Worm (Caenorhabditis elegans): ENCODE data around the gene T02H6.9.

Gene T02H6.9

ce11 chrII:651324-651723, 27.4 kb upstream of the T02H6.9 start:
- TF ChIP-seq unc-55 (GFP tag; optimal IDR thresholded peaks at IDR 0.05) (no peak), F13H6.1 (tag; optimal IDR thresholded peaks at IDR 0.05) (no peak), blmp-1 (tag; optimal IDR thresholded peaks at IDR 0.05; ENCODE audit: insufficient read depth) (no peak), C34F6.9 (tag; optimal IDR thresholded peaks at IDR 0.05) (no peak), sma-3 (GFP tag; optimal IDR thresholded peaks at IDR 0.05) (no peak), peb-1 (tag; optimal IDR thresholded peaks at IDR 0.05) (no peak), sma-9 (GFP tag; optimal IDR thresholded peaks at IDR 0.05) (no peak), sma-9 (tag; optimal IDR thresholded peaks at IDR 0.05) (no peak), ztf-11 (tag; optimal IDR thresholded peaks at IDR 0.05) (no peak), R02D3.7 (tag; optimal IDR thresholded peaks at IDR 0.05) (no peak), skn-1 (tag; optimal IDR thresholded peaks at IDR 0.05) (no peak), ama-1 (optimal IDR thresholded peaks at IDR 0.05) (no peak), snpc-4 (tag; optimal IDR thresholded peaks at IDR 0.05) (no peak), unc-39 (tag; optimal IDR thresholded peaks at IDR 0.05) (no peak)

DNA sequence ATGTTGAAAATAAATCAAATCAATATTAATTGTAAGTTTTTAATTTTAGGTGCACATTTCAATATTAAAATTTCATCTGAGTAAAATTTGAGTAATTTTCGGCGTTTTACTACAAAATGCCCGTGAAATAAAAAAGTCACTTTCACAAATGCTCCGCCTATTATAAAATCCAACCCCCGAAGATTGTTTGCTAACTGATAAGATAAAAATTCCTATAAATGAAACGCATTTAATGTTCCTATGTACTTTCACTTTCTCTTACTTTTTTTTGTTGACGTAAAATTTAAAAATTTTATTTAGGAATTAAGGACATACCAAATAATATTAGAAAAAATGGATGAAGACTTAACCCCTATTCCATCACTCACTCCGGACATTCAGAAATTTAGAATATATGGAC, 20.3 kb upstream of the T02H6.9 start, which contains the start of gene sdz-24:
sdz-24 (plus strand) TSS at position 301 of the 400 bp plus-strand sequence.
- TF ChIP-seq sem-4 (tag; optimal IDR thresholded peaks at IDR 0.05) (no peak), nhr-237 (tag; optimal IDR thresholded peaks at IDR 0.05) (no peak), dmd-4 (tag; optimal IDR thresholded peaks at IDR 0.05) (no peak), ama-1 (optimal IDR thresholded peaks at IDR 0.05) (no peak), fos-1 (tag; optimal IDR thresholded peaks at IDR 0.05) (no peak), lin-39 (tag; optimal IDR thresholded peaks at IDR 0.05) (no peak), unc-55 (GFP tag; optimal IDR thresholded peaks at IDR 0.05) (no peak), elt-3 (tag; optimal IDR thresholded peaks at IDR 0.05) (no peak), lsy-2 (tag; optimal IDR thresholded peaks at IDR 0.05) (no peak), zag-1 (tag; optimal IDR thresholded peaks at IDR 0.05) (no peak)

DNA sequence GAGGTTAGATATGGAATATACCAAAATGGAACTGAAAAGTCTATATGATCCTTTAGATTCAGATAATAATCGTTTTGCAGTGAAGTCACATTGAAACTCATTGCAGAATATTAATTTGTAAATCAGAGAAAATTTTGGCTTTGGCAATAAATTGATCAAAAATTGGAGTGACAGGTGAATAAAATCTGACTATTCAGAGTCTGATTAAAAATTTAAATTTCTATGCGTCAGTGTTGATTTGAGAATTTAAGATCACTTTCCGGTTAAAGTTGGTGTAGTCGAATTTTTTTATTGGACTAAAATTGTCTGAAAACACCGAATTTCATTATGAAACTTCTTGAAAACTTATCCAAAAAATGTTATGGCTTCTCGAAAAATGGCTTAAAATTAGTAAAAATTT, 17.0 kb upstream of the T02H6.9 start, which contains the start of gene sri-45:
sri-45 (minus strand) TSS at position 101 of the 400 bp plus-strand sequence.
- no peak for TF ChIP-seq nhr-77 (tag; optimal IDR thresholded peaks at IDR 0.05)
- no peak for TF ChIP-seq egl-27 (tag; optimal IDR thresholded peaks at IDR 0.05)
- TF ChIP-seq nhr-21 (tag; optimal IDR thresholded peaks at IDR 0.05), result no peak
- no peak for TF ChIP-seq ceh-16 (tag; optimal IDR thresholded peaks at IDR 0.05)
- no peak for TF ChIP-seq nhr-11 (tag; optimal IDR thresholded peaks at IDR 0.05)
- no peak for TF ChIP-seq sma-3 (GFP tag; optimal IDR thresholded peaks at IDR 0.05)
- no peak for TF ChIP-seq mdl-1 (tag; optimal IDR thresholded peaks at IDR 0.05)
- TF ChIP-seq gmeb-1 (tag; optimal IDR thresholded peaks at IDR 0.05), result no peak
- TF ChIP-seq nhr-6 (tag; optimal IDR thresholded peaks at IDR 0.05), result no peak
- no peak for TF ChIP-seq lin-39 (tag; optimal IDR thresholded peaks at IDR 0.05)
- no peak for TF ChIP-seq unc-55 (GFP tag; optimal IDR thresholded peaks at IDR 0.05)
- no peak for TF ChIP-seq unc-62 (GFP tag; optimal IDR thresholded peaks at IDR 0.05)
- no peak for TF ChIP-seq ceh-82 (tag; optimal IDR thresholded peaks at IDR 0.05)
- no peak for TF ChIP-seq lin-11 (tag; optimal IDR thresholded peaks at IDR 0.05)
- TF ChIP-seq lin-13 (GFP tag; optimal IDR thresholded peaks at IDR 0.05), result no peak
- no peak for TF ChIP-seq nhr-25 (tag; optimal IDR thresholded peaks at IDR 0.05)
- no peak for TF ChIP-seq F13H6.1 (tag; optimal IDR thresholded peaks at IDR 0.05)
- no peak for TF ChIP-seq skn-1 (tag; optimal IDR thresholded peaks at IDR 0.05)
- no peak for TF ChIP-seq nhr-237 (tag; optimal IDR thresholded peaks at IDR 0.05)
- no peak for TF ChIP-seq C34F6.9 (tag; optimal IDR thresholded peaks at IDR 0.05)

ce11 chrII:667864-668263, 10.8 kb upstream of the T02H6.9 start:
- no peak for TF ChIP-seq sma-3 (GFP tag; optimal IDR thresholded peaks at IDR 0.05)
- TF ChIP-seq lin-39 (tag; optimal IDR thresholded peaks at IDR 0.05), result no peak
- TF ChIP-seq snpc-4 (tag; optimal IDR thresholded peaks at IDR 0.05), result no peak
- TF ChIP-seq aly-2 (tag; optimal IDR thresholded peaks at IDR 0.05), result no peak
- no peak for TF ChIP-seq elt-1 (tag; optimal IDR thresholded peaks at IDR 0.05)
- TF ChIP-seq peb-1 (tag; optimal IDR thresholded peaks at IDR 0.05), result no peak
- no peak for TF ChIP-seq crh-2 (tag; optimal IDR thresholded peaks at IDR 0.05)
- TF ChIP-seq lin-11 (tag; optimal IDR thresholded peaks at IDR 0.05), result no peak
- no peak for TF ChIP-seq skn-1 (tag; optimal IDR thresholded peaks at IDR 0.05)
- no peak for TF ChIP-seq blmp-1 (tag; optimal IDR thresholded peaks at IDR 0.05; ENCODE audit: insufficient read depth)
- no peak for TF ChIP-seq lsy-2 (tag; optimal IDR thresholded peaks at IDR 0.05)
- TF ChIP-seq ceh-82 (tag; optimal IDR thresholded peaks at IDR 0.05), result no peak
- no peak for TF ChIP-seq lin-13 (GFP tag; optimal IDR thresholded peaks at IDR 0.05)
- no peak for TF ChIP-seq nhr-12 (tag; optimal IDR thresholded peaks at IDR 0.05)
